Worm (Caenorhabditis elegans): ENCODE measurements around the gene sma-9.
A peak's percentile ranks its signal among the peaks of the same experiment; 100 is the strongest.

sma-9 gene

ce11 chrX:10770988-10771496, 2.0 kb downstream of the sma-9 start (continued):
- no peak for TF ChIP-seq nhr-42 (GFP tag; IDR thresholded peaks at IDR 0.05)
- no peak for TF ChIP-seq saeg-2 (GFP tag; IDR thresholded peaks at IDR 0.05)
- TF ChIP-seq T26A8.4 (GFP tag; IDR thresholded peaks at IDR 0.05), result 0 out of 2 replicates have a peak, but pooled peaks have one; percentile 28
- TF ChIP-seq nhr-25 (tag; optimal IDR thresholded peaks at IDR 0.05; ENCODE audit: borderline replicate concordance, insufficient read depth), result no peak
- no peak for TF ChIP-seq Y75B8A.6 (GFP tag; IDR thresholded peaks at IDR 0.05)
- no peak for TF ChIP-seq D1046.2 (GFP tag; IDR thresholded peaks at IDR 0.05)
- peak; percentile 28 for TF ChIP-seq dpl-1 (GFP tag; optimal IDR thresholded peaks at IDR 0.05)
- TF ChIP-seq mdt-29 (GFP tag; IDR thresholded peaks at IDR 0.05), result no peak
- TF ChIP-seq lsy-2 (tag; optimal IDR thresholded peaks at IDR 0.05), result peak; percentile 73 to 85
- TF ChIP-seq dve-1 (tag; optimal IDR thresholded peaks at IDR 0.05; ENCODE audit: insufficient read depth), result peak; percentile 91
- no peak for TF ChIP-seq F44E2.7 (GFP tag; IDR thresholded peaks at IDR 0.05)
- TF ChIP-seq zfp-2 (tag; optimal IDR thresholded peaks at IDR 0.05), result no peak
- TF ChIP-seq zip-2 (tag; optimal IDR thresholded peaks at IDR 0.05), result peak; percentile 48
- peak; percentile 29 for TF ChIP-seq nhr-102 (tag; optimal IDR thresholded peaks at IDR 0.05)
- no peak for TF ChIP-seq ceh-62 (tag; optimal IDR thresholded peaks at IDR 0.05)
- TF ChIP-seq unc-130 (GFP tag; optimal IDR thresholded peaks at IDR 0.05), result no peak
- TF ChIP-seq ZK337.2 (GFP tag; IDR thresholded peaks at IDR 0.05), result no peak
- TF ChIP-seq F10B5.3 (tag; optimal IDR thresholded peaks at IDR 0.05), result no peak
- TF ChIP-seq lir-3 (tag; optimal IDR thresholded peaks at IDR 0.05), result no peak
- TF ChIP-seq spr-1 (tag; optimal IDR thresholded peaks at IDR 0.05), result peak; percentile 50
- TF ChIP-seq nhr-28 (tag; optimal IDR thresholded peaks at IDR 0.05), result peak; percentile 89
- no peak for TF ChIP-seq arid-1 (GFP tag; conservative IDR thresholded peaks at IDR 0.05)
- TF ChIP-seq F37D6.2 (tag; optimal IDR thresholded peaks at IDR 0.05), result peak; percentile 66
- TF ChIP-seq daf-16 (GFP tag; optimal IDR thresholded peaks at IDR 0.05), result peak in 1 of 2 experiments; percentile 97
- TF ChIP-seq daf-16 (tag; optimal IDR thresholded peaks at IDR 0.05), result peak; percentile 85
- TF ChIP-seq daf-19 (GFP tag; conservative IDR thresholded peaks at IDR 0.05), result no peak
- no peak for TF ChIP-seq nhr-6 (tag; optimal IDR thresholded peaks at IDR 0.05)
- no peak for TF ChIP-seq ceh-28 (tag; optimal IDR thresholded peaks at IDR 0.05)
- TF ChIP-seq dmd-9 (GFP tag; IDR thresholded peaks at IDR 0.05), result no peak
- TF ChIP-seq lin-38 (GFP tag; IDR thresholded peaks at IDR 0.05), result 0 out of 2 replicates have a peak, but pooled peaks have one; percentile 10
- TF ChIP-seq F26F4.8 (GFP tag; conservative IDR thresholded peaks at IDR 0.05), result no peak
- TF ChIP-seq lin-29 (GFP tag; IDR thresholded peaks at IDR 0.05), result 0 out of 2 replicates have a peak, but pooled peaks have one; percentile 45
- no peak for TF ChIP-seq ceh-44 (GFP tag; IDR thresholded peaks at IDR 0.05)
- TF ChIP-seq mxl-2 (GFP tag; conservative IDR thresholded peaks at IDR 0.05), result peak; percentile 84
- no peak for TF ChIP-seq ceh-32 (tag; optimal IDR thresholded peaks at IDR 0.05; ENCODE audit: poor library complexity)

ce11 chrX:10772165-10772584, 3.1 kb downstream of the sma-9 start:
- TF ChIP-seq nhr-6 (tag; optimal IDR thresholded peaks at IDR 0.05) (peak; percentile 55), dpl-1 (GFP tag; optimal IDR thresholded peaks at IDR 0.05) (no peak), ceh-20 (GFP tag; IDR thresholded peaks at IDR 0.05) (0 out of 2 replicates have a peak, but pooled peaks have one; percentile 38), lin-13 (GFP tag; optimal IDR thresholded peaks at IDR 0.05) (peak; percentile 36), lsy-2 (tag; optimal IDR thresholded peaks at IDR 0.05) (peak; percentile 68 to 70), egl-43 (GFP tag; IDR thresholded peaks at IDR 0.05) (no peak), zfp-2 (tag; optimal IDR thresholded peaks at IDR 0.05) (no peak), ceh-32 (tag; optimal IDR thresholded peaks at IDR 0.05; ENCODE audit: poor library complexity) (no peak), unc-130 (GFP tag; optimal IDR thresholded peaks at IDR 0.05) (no peak), set-16 (GFP tag; IDR thresholded peaks at IDR 0.05) (no peak), aha-1 (tag) (no peak), dmd-9 (GFP tag; IDR thresholded peaks at IDR 0.05) (no peak), nhr-76 (tag; optimal IDR thresholded peaks at IDR 0.05) (peak; percentile 24), Y48G9A.11 (GFP tag; IDR thresholded peaks at IDR 0.05) (no peak), F10B5.3 (tag; optimal IDR thresholded peaks at IDR 0.05) (no peak), dmd-6 (GFP tag; IDR thresholded peaks at IDR 0.05) (peak; percentile 90), ceh-44 (GFP tag; IDR thresholded peaks at IDR 0.05) (no peak), skn-1 (tag; optimal IDR thresholded peaks at IDR 0.05) (no peak), mes-2 (tag; optimal IDR thresholded peaks at IDR 0.05; ENCODE audit: poor library complexity, severe bottlenecking) (peak; percentile 59), Y105C5A.15 (GFP tag; IDR thresholded peaks at IDR 0.05) (no peak), nhr-48 (tag; optimal IDR thresholded peaks at IDR 0.05) (peak; percentile 74), lin-29 (GFP tag; IDR thresholded peaks at IDR 0.05) (no peak), lin-15B (tag; optimal IDR thresholded peaks at IDR 0.05) (no peak), daf-16 (GFP tag; optimal IDR thresholded peaks at IDR 0.05) (peak; percentile 26 to 47), daf-16 (tag; optimal IDR thresholded peaks at IDR 0.05) (peak; percentile 88), ZK546.5 (tag; optimal IDR thresholded peaks at IDR 0.05) (no peak)
